Worm (Caenorhabditis elegans): ENCODE data around the gene aldo-2.

- no peak for TF ChIP-seq C08G9.2 (tag; optimal IDR thresholded peaks at IDR 0.05)
- no peak for TF ChIP-seq zip-5 (tag; optimal IDR thresholded peaks at IDR 0.05)
- no peak for TF ChIP-seq nhr-232 (tag; optimal IDR thresholded peaks at IDR 0.05)
Measured at ce11 chrIII:5898631-5899030, 22.2 kb upstream of the aldo-2 start.
